Worm (Caenorhabditis elegans): ENCODE results near the gene ptp-2.

DNA sequence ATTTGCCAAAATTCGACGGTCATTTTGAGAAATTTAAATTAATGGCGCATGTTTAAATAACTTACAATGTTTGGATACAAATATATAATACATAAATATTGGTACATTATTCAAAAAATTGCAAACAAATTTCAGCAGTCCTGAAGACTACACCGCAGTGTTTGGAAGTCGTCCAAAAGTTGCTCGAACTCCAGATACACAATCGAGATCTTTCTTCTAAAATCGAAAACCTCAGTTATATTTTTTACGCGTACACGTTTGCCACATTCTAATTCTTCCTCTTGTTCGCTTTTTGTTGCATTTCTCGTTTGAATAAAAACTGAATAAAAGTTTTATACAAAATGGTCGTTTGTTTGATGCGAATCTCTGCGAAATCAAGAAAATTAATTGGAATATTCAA is 14.2 kb upstream of the ptp-2 start, which contains the start of gene tsp-18:
- TF ChIP-seq pat-9 (tag; optimal IDR thresholded peaks at IDR 0.05) (no peak), syd-9 (tag; optimal IDR thresholded peaks at IDR 0.05) (no peak), ztf-16 (tag; optimal IDR thresholded peaks at IDR 0.05) (no peak), nhr-11 (tag; optimal IDR thresholded peaks at IDR 0.05) (no peak), hlh-15 (tag; optimal IDR thresholded peaks at IDR 0.05) (no peak)

Measured in whole organism, late embryonic.